Worm (Caenorhabditis elegans): Measurements from ENCODE around the gene T04G9.6.

T04G9.6 gene

ce11 chrX:770537-770936 is 14.2 kb downstream of the T04G9.6 start, which contains the start of gene T04G9.7:
Gene T04G9.7 (plus strand): TSS chrX:770837.
- no peak for TF ChIP-seq unc-3 (GFP tag; conservative IDR thresholded peaks at IDR 0.05)
- no peak for TF ChIP-seq unc-3 (tag; optimal IDR thresholded peaks at IDR 0.05)
- no peak for TF ChIP-seq ceh-45 (GFP tag; IDR thresholded peaks at IDR 0.05)
- TF ChIP-seq pha-4 (tag; optimal IDR thresholded peaks at IDR 0.05), result no peak

- TF ChIP-seq tbx-7 (tag; optimal IDR thresholded peaks at IDR 0.05) (no peak), ceh-24 (tag; optimal IDR thresholded peaks at IDR 0.05) (no peak), ets-4 (tag; optimal IDR thresholded peaks at IDR 0.05) (no peak), pax-1 (tag; optimal IDR thresholded peaks at IDR 0.05) (no peak), pha-4 (tag; optimal IDR thresholded peaks at IDR 0.05) (no peak), ceh-6 (GFP tag; optimal IDR thresholded peaks at IDR 0.05) (no peak), dmd-4 (tag; optimal IDR thresholded peaks at IDR 0.05; ENCODE audit: borderline replicate concordance) (no peak), elt-2 (tag; optimal IDR thresholded peaks at IDR 0.05) (no peak)
Observed at ce11 chrX:769550-769949, 15.2 kb downstream of the T04G9.6 start.

ce11 chrX:768061-768646 is 16.6 kb downstream of the T04G9.6 start, which contains the start of the genes trap-2 and ile-2:
Gene trap-2 (minus strand): TSS chrX:768069.
Gene ile-2 (plus strand): TSS chrX:768596.
- TF ChIP-seq fax-1 (tag; optimal IDR thresholded peaks at IDR 0.05), result no peak
- TF ChIP-seq sox-2 (GFP tag; IDR thresholded peaks at IDR 0.05), result peak; percentile 22; the same call in 1 of the 2 replicates
- TF ChIP-seq nfya-1 (tag; optimal IDR thresholded peaks at IDR 0.05), result peak; percentile 92
- peak; percentile 46 for TF ChIP-seq ceh-2 (tag; optimal IDR thresholded peaks at IDR 0.05)
- TF ChIP-seq Y22D7AL.16 (tag; optimal IDR thresholded peaks at IDR 0.05), result no peak
- no peak for TF ChIP-seq hlh-6 (tag; optimal IDR thresholded peaks at IDR 0.05)
- TF ChIP-seq rnt-1 (tag; optimal IDR thresholded peaks at IDR 0.05), result peak; percentile 45
- TF ChIP-seq unc-42 (tag; optimal IDR thresholded peaks at IDR 0.05), result peak; percentile 62
- TF ChIP-seq tbx-2 (tag; optimal IDR thresholded peaks at IDR 0.05), result peak; percentile 89
- TF ChIP-seq pqm-1 (tag; optimal IDR thresholded peaks at IDR 0.05), result peak; percentile 18
- no peak for TF ChIP-seq che-1 (tag; optimal IDR thresholded peaks at IDR 0.05)
- TF ChIP-seq pha-2 (tag; optimal IDR thresholded peaks at IDR 0.05), result peak; percentile 59
- TF ChIP-seq ttx-3 (tag; optimal IDR thresholded peaks at IDR 0.05), result peak; percentile 7
- no peak for TF ChIP-seq ceh-9 (tag; optimal IDR thresholded peaks at IDR 0.05)
- TF ChIP-seq pros-1 (tag; optimal IDR thresholded peaks at IDR 0.05), result peak; percentile 67
- peak; percentile 69 for TF ChIP-seq ceh-34 (tag; optimal IDR thresholded peaks at IDR 0.05)
- TF ChIP-seq ceh-14 (tag; optimal IDR thresholded peaks at IDR 0.05), result peak; percentile 70
- no peak for TF ChIP-seq lin-11 (tag; optimal IDR thresholded peaks at IDR 0.05)
- peak; percentile 15 for TF ChIP-seq ets-4 (tag; optimal IDR thresholded peaks at IDR 0.05)
- TF ChIP-seq ahr-1 (tag; optimal IDR thresholded peaks at IDR 0.05), result no peak
- no peak for TF ChIP-seq pax-1 (tag; optimal IDR thresholded peaks at IDR 0.05)
- TF ChIP-seq pha-4 (tag; optimal IDR thresholded peaks at IDR 0.05), result no peak
- no peak for TF ChIP-seq fkh-10 (GFP tag; optimal IDR thresholded peaks at IDR 0.05)
- TF ChIP-seq unc-55 (GFP tag; optimal IDR thresholded peaks at IDR 0.05), result peak; percentile 66
- TF ChIP-seq ztf-16 (tag; optimal IDR thresholded peaks at IDR 0.05), result peak; percentile 36
- peak; percentile 48 for TF ChIP-seq elt-2 (tag; optimal IDR thresholded peaks at IDR 0.05)
- TF ChIP-seq hlh-30 (tag; optimal IDR thresholded peaks at IDR 0.05; ENCODE audit: insufficient read depth), result peak; percentile 76
- peak; percentile 19 for TF ChIP-seq hlh-15 (tag; optimal IDR thresholded peaks at IDR 0.05)
- peak; percentile 90 for TF ChIP-seq ref-2 (tag; optimal IDR thresholded peaks at IDR 0.05)
- no peak for TF ChIP-seq ama-1 (optimal IDR thresholded peaks at IDR 0.05)
- TF ChIP-seq dve-1 (tag; optimal IDR thresholded peaks at IDR 0.05), result peak; percentile 64
- TF ChIP-seq unc-86 (tag; optimal IDR thresholded peaks at IDR 0.05), result no peak
- TF ChIP-seq ceh-18 (tag; optimal IDR thresholded peaks at IDR 0.05), result peak; percentile 62
- TF ChIP-seq hlh-8 (tag; optimal IDR thresholded peaks at IDR 0.05), result no peak
- TF ChIP-seq ceh-31 (tag; optimal IDR thresholded peaks at IDR 0.05), result peak; percentile 83
- peak; percentile 92 for TF ChIP-seq sdc-2 (tag; optimal IDR thresholded peaks at IDR 0.05)
- peak; percentile 53 for TF ChIP-seq syd-9 (tag; optimal IDR thresholded peaks at IDR 0.05)
- TF ChIP-seq ceh-19 (GFP tag; optimal IDR thresholded peaks at IDR 0.05), result no peak
- TF ChIP-seq pat-9 (tag; optimal IDR thresholded peaks at IDR 0.05), result peak; percentile 43
- TF ChIP-seq ceh-22 (tag; optimal IDR thresholded peaks at IDR 0.05), result peak; percentile 25
